Worm (Caenorhabditis elegans) whole organism, midembryonic: ENCODE measurements around the gene blos-7.

Source experiments
- flt-1 ChIP-seq: fragments of 200-800 bp; sonication (Bioruptor generic); IDR thresholded peaks from 2 replicates; pipeline ENCODE4 v1.3.6; 2022; ENCODE audit warnings: missing genetic modification characterization, missing compliant biosample characterization
- klf-2 ChIP-seq: fragments of 200-800 bp; sonication (Bioruptor generic); conservative IDR thresholded peaks from 2 replicates; pipeline ENCODE4 v1.3.6; 2022; ENCODE audit warnings: missing genetic modification reagents, missing genetic modification characterization, missing compliant biosample characterization
- ref-1 ChIP-seq: fragments of 200-800 bp; sonication (Bioruptor generic); conservative IDR thresholded peaks from 2 replicates; pipeline ENCODE4 v1.3.6; 2022; ENCODE audit warnings: missing genetic modification reagents, missing genetic modification characterization, missing compliant biosample characterization
- tab-1 ChIP-seq: fragments of 200-800 bp; sonication (Bioruptor generic); IDR thresholded peaks from 2 replicates; pipeline ENCODE4 v1.3.6; 2022; ENCODE audit warnings: missing genetic modification characterization, missing compliant biosample characterization
- ztf-23 ChIP-seq: fragments of 200-800 bp; sonication (Bioruptor generic); IDR thresholded peaks from 2 replicates; pipeline ENCODE4 v1.3.6; 2022; ENCODE audit warnings: missing genetic modification reagents, missing genetic modification characterization, missing compliant biosample characterization
- ztf-29 ChIP-seq: fragments of 200-800 bp; sonication (Bioruptor generic); IDR thresholded peaks from 2 replicates; pipeline ENCODE4 v1.3.6; 2022; ENCODE audit warnings: missing genetic modification reagents, missing genetic modification characterization, missing compliant biosample characterization

DNA sequence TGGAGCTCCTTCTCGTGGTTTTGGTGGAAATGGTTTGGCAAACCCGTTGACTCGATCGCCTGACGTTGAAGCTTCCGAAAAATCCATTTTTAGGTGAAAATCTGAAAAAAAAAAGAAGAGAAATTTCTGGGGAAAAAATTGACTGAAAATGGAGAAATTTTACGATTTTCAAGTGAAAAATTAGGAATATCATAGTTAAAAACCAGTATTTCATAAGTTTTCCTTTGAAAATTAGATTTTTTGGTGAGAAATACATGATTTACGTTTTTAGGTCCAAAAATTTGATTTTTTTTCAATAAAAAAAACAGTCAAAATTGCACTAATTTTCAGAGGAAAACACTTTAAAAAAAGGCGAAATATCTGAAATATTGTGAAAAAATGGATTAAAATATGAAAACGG lies 10.8 kb upstream of the blos-7 start, which contains the start of gene taf-2:
- TF ChIP-seq klf-2 (no peak), ztf-23 (no peak), tab-1 (GFP tag; lab: Robert Waterston, UW) (no peak), ztf-29 (no peak), ref-1 (GFP tag; lab: Robert Waterston, UW) (no peak), flt-1 (GFP tag; lab: Robert Waterston, UW) (no peak)
